Fruit fly (Drosophila melanogaster): ENCODE data around the gene CG7611.

CG7611 gene

dm6 chr3L:21558176-21558871, 35.3 kb downstream of the CG7611 start, which contains the start of gene CG7173:
CG7173 (minus strand) TSS chr3L:21558226.
- TF ChIP-seq noc (tag; optimal IDR thresholded peaks at IDR 0.05) = no peak

- no peak for TF ChIP-seq noc (tag; optimal IDR thresholded peaks at IDR 0.05)
These were observed 39.1 kb downstream of the CG7611 start, which contains the start of gene CapaR for dm6 chr3L:21562081-21562480. CapaR (minus strand) TSS chr3L:21562181.

dm6 chr3L:21565126-21565525, 42.1 kb downstream of the CG7611 start, which contains the start of gene CG7634:
CG7634 (plus strand) TSS chr3L:21565426.
- TF ChIP-seq noc (tag; optimal IDR thresholded peaks at IDR 0.05) = no peak

DNA sequence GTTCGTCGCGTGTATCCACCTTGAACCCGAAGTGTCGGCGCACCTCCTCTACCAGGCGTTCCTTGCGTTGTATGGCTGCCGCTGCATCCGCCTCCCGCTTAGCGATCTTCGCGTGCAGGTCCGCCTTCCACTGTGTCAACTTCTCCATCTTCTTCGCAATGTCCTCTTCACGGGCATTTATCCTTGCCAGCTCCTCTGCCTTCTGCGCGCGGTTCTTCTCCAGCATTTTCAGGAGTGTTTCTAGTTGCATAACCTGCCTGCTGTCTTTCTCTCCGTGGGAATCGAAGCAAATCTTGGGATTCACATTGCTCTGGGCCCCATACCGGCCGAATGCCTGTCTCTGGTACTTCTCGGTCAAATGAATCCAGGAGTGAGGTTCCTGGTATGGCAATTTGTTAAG, 45.3 kb downstream of the CG7611 start:
- TF ChIP-seq noc (tag; optimal IDR thresholded peaks at IDR 0.05) = no peak

- TF ChIP-seq noc (tag; optimal IDR thresholded peaks at IDR 0.05) = no peak
These were observed 45.9 kb downstream of the CG7611 start, which contains the start of the genes CRIF and SMC5 for dm6 chr3L:21568848-21569372. CRIF (minus strand) TSS chr3L:21568898. SMC5 (plus strand) TSS chr3L:21569176.

DNA sequence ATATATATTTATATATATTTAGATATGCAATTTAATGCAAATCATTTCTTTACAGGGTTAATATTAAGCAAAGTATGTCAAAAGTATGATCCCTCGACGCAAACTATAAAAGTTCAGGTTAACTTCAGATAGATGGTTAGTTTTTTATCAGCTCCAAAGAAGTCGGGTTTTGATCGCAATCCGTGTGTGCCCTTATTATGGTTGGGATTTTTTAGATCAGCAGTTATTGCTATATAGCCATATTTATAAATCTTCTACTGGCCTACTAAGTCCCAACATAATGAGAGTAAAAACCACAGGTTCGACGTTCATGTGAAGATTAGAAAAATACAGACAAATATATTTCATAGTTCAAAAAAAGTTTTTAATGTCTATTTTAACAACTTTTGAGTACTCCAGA, 50.8 kb downstream of the CG7611 start, which contains the start of gene EMC10:
TSS of gene EMC10 (plus strand) at position 301 of the 400 bp plus-strand sequence.
- TF ChIP-seq noc (tag; optimal IDR thresholded peaks at IDR 0.05) = no peak

dm6 chr3L:21574296-21574745, 51.3 kb downstream of the CG7611 start:
- TF ChIP-seq noc (tag; optimal IDR thresholded peaks at IDR 0.05) = no peak
